Worm (Caenorhabditis elegans): Measurements from ENCODE around the gene F35H10.5.

- TF ChIP-seq nhr-21 (tag; optimal IDR thresholded peaks at IDR 0.05) (no peak), dmd-4 (tag; optimal IDR thresholded peaks at IDR 0.05) (no peak), alr-1 (tag; optimal IDR thresholded peaks at IDR 0.05) (no peak), ceh-82 (tag; optimal IDR thresholded peaks at IDR 0.05) (no peak), zag-1 (tag; optimal IDR thresholded peaks at IDR 0.05) (no peak), nhr-10 (tag; optimal IDR thresholded peaks at IDR 0.05) (no peak), ama-1 (optimal IDR thresholded peaks at IDR 0.05) (no peak), nhr-129 (tag; optimal IDR thresholded peaks at IDR 0.05) (no peak), snpc-4 (tag; optimal IDR thresholded peaks at IDR 0.05) (no peak), unc-55 (GFP tag; optimal IDR thresholded peaks at IDR 0.05) (no peak)
These were observed 12.3 kb downstream of the F35H10.5 start, which contains the start of gene F35H10.10 for ce11 chrIV:8312846-8313245.

Data from whole organism, L2 larva.